Fruit fly (Drosophila melanogaster) Kc167 (cell line): ENCODE results near the gene Tspo.

Experiments used
- Myc ChIP-seq: fragments of >200 bp; optimal IDR thresholded peaks from 2 replicates; lab custom pipeline; 2017; ENCODE audit warnings: missing external identifiers
- Sin3A ChIP-seq: fragments of >200 bp; optimal IDR thresholded peaks from 2 replicates; lab custom pipeline; 2018; ENCODE audit warnings: missing external identifiers
- h ChIP-seq: fragments of >200 bp; optimal IDR thresholded peaks from 3 replicates; lab custom pipeline; 2018; ENCODE audit warnings: missing external identifiers
- insv ChIP-seq: fragments of >200 bp; optimal IDR thresholded peaks from 3 replicates; lab custom pipeline; 2018; ENCODE audit warnings: missing external identifiers
- psq ChIP-seq: fragments of >200 bp; optimal IDR thresholded peaks from 2 replicates; lab custom pipeline; 2017; ENCODE audit warnings: missing external identifiers
- ttk ChIP-seq: sonication (Bioruptor generic); optimal IDR thresholded peaks from 2 replicates; lab custom pipeline; 2017; ENCODE audit warnings: missing external identifiers

Gene Tspo

DNA sequence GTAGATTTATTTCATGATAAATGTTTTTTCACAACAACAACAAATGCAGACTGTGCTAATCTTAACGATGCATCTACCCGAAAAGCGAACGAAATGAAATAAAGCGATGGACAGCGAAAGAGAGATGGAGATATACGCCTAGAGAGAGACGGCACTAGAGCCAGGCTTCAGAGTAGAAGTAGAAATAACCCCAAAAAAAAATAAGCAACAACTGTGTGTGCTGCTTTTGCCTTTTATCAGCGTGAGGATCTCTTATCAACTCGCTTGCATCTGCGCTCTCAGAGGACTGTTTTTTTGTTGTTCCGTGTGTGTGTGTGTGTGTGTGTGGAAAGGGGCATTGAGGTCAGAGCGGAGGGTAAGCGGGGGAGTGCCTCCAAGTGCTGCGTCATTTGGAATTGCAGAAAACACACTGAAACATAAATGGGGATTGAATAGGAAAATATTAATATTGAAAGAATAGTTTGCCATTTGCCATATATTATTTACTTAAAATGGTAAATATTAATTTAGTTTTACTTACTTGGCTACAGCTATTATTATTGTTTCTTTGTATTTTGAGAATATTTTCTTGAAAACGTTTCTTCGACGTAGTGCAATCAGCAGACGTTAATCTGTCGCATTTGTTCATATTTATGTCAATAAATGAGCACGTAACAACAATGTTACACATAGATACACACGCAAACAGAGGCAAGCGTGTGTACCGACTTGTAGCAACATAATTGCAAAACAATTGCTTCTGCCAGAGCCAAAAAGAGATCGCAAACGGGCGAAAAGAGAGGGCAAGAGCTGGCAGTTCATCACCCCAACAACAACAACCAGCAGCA, 38.2 kb upstream of the Tspo start:
- TF ChIP-seq psq (lab: Kevin White, UChicago), result no peak
- no peak for TF ChIP-seq Sin3A (lab: Kevin White, UChicago)
- no peak for TF ChIP-seq h (lab: Kevin White, UChicago)
- TF ChIP-seq ttk (lab: Kevin White, UChicago), result no peak
- no peak for TF ChIP-seq insv (lab: Kevin White, UChicago)
- TF ChIP-seq Myc, result no peak

DNA sequence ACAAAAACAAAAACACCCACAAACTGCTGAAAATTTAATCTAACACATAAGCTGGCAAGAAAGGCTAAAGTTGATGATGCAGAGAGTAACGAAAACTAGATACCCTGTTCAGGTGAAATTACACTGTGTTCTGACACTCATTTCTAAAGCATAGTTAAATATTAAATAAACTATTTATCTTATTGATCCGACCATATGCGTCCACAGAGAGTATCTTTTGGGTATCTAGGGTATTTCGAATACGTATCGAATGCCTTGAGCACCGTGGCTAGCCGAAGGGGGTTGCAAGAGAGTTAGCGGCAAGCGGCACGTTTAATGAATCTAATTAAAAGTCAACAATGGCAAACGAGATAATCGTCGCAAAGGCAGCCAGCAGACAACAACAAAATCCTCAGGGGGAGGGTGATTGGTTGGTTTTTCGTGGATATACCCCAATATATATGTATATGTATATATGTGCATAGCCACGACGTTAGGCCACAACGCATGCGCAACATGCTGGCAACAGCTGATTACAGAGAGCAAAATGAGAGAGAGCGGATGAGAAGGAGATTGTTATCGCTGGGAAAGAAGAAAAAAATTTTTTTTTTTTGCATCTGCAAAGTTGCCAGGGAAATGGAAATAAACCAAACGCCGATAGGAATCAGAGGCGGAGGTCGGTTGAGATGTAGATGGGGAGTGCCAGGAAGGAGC, 37.3 kb upstream of the Tspo start:
- TF ChIP-seq ttk (lab: Kevin White, UChicago), result no peak
- no peak for TF ChIP-seq psq (lab: Kevin White, UChicago)
- TF ChIP-seq insv (lab: Kevin White, UChicago), result no peak
- no peak for TF ChIP-seq h (lab: Kevin White, UChicago)
- no peak for TF ChIP-seq Sin3A (lab: Kevin White, UChicago)
- TF ChIP-seq Myc, result no peak

DNA sequence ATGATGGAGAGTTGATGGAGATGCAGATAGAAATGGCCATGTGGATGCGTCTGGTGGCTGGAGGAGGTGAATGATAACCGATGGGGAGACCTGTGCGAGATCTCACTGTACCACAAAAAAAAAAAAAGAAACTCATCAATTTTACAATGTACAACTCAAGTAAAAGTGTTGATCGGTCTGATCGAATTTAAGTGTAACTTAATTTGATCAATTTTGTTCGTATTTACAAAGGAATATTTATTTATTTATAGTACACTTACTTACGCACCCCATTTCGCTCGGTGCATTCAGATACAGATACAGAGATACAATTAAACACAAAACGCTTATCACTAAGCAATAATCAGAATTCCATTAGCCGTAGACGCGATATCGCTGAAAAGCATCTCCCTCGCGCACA, 36.7 kb upstream of the Tspo start:
- TF ChIP-seq ttk (lab: Kevin White, UChicago), result no peak
- TF ChIP-seq insv (lab: Kevin White, UChicago), result no peak
- no peak for TF ChIP-seq psq (lab: Kevin White, UChicago)
- TF ChIP-seq Sin3A (lab: Kevin White, UChicago), result no peak
- TF ChIP-seq h (lab: Kevin White, UChicago), result no peak
- TF ChIP-seq Myc, result no peak

DNA sequence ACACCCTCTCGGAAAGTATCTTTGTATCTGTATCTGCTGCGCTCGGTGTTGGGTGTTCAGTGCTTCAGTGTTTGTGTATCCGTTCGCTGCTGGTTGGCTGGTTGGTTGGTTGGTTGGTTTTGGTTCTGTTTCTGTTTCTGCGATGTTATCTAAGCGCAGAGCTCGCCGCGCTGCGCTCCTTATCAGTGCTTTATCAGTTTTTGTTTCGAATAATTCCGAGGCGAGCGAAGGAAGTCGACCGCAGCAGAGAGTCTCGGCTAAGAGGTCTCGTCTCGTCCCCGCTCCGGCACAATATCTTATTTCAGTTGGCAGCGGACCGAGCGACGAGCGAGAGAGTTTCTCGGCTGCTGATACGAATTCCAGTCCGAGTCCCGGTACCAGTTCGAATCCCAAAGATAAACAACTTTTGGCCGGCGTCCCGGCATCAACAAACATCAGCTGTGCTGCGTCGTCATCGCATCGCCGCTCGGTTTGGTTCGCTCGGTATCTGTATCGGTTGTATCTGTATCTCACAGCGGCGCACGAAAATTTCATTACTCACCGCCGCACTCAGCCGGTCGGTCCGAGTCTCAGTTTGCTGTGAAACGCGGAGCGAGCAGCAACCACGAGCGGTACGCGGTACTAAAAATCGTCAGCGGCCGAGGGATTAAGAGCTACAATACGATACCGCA, 36.1 kb upstream of the Tspo start:
- no peak for TF ChIP-seq h (lab: Kevin White, UChicago)
- TF ChIP-seq insv (lab: Kevin White, UChicago), result no peak
- TF ChIP-seq psq (lab: Kevin White, UChicago), result no peak
- TF ChIP-seq Sin3A (lab: Kevin White, UChicago), result no peak
- TF ChIP-seq Myc, result no peak

DNA sequence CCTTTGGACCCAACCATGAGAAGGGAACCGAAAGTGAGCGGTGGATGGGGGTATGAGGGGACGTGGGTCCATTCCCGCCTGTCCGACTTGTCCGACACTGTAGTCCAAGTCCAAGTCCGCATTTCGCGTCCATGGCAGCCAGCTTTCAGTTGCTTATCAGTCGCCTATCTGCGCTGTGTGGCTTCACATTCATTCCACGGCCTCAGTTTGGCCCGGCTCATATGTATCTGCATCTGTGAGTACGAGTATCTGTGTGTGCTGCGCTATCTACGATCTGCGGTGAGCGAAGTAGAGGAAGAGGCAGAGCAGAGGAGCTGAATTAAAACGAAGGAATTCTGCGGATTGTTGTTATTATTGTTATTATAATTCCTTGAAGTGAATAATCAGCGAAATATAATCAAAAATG, 34.9 kb upstream of the Tspo start:
- no peak for TF ChIP-seq Myc
- TF ChIP-seq psq (lab: Kevin White, UChicago), result no peak
- TF ChIP-seq Sin3A (lab: Kevin White, UChicago), result no peak
- no peak for TF ChIP-seq ttk (lab: Kevin White, UChicago)
- no peak for TF ChIP-seq h (lab: Kevin White, UChicago)
- TF ChIP-seq insv (lab: Kevin White, UChicago), result no peak

DNA sequence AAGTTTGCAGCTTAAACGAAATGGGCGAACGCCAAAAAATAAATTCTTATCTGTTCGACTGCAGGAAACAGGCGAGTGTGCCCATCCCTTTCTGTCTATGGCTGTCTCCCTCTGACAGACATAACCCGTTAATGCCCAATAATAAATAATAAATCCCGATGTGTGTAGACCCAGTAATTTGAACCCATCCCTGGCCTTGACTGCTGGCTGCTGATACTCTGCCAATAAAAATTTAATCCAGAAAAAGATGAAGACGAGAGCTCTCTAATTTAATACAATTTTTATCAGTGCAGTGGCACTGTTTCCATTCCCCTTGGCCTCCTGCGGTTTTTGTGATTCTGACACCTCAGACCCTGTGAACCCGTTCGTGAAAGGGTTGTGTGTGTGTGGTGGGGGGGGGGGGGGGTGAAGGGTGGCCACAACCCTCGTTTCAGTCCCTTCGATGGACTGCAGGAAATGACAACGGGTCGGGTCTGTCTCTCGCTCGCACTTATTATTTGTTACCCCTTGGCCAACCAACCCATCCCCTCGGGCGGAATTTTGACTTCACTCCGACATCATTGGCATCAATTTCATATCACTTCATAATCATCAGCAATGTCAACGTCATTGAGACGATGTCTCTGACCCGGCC, 33.7 kb upstream of the Tspo start:
- TF ChIP-seq h (lab: Kevin White, UChicago), result no peak
- TF ChIP-seq Myc, result no peak
- TF ChIP-seq insv (lab: Kevin White, UChicago), result no peak
- TF ChIP-seq Sin3A (lab: Kevin White, UChicago), result no peak
- TF ChIP-seq ttk (lab: Kevin White, UChicago), result no peak
- no peak for TF ChIP-seq psq (lab: Kevin White, UChicago)

DNA sequence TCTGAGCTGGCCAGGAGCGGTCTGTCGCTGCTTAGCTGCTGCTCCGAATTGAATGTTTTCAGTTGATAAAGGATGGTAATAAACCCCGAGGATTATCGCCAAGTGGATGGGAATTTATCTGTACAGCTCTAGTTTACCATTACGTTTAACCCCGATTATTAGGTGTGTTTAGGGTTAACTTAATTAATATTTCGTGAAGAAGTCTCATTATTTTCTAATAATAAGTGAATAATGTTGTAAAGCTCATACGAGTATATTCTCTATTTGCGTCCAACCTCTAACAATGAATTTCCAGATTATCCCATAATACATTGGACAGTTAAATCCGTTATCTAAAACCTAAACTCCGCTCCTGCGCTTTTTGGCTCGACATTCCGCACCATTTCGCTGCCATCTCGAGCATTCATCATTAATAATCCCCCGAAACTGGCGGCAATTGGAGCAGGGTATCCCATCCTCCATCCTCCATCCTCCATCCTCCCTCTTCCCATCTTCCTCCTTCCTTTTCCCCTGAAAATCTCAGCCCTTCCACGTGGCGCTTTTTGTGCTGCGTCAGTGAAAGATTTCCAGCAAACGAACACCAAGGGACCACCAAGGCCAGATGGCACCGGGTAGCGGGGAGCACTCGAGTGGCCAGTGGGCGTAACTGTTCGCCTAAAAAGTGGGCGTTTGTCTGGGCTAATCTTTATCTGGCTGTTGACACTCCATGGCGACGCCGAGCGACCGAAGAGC, 33.1 kb upstream of the Tspo start:
- TF ChIP-seq psq (lab: Kevin White, UChicago), result no peak
- no peak for TF ChIP-seq Sin3A (lab: Kevin White, UChicago)
- TF ChIP-seq insv (lab: Kevin White, UChicago), result no peak
- no peak for TF ChIP-seq h (lab: Kevin White, UChicago)
- TF ChIP-seq ttk (lab: Kevin White, UChicago), result no peak
- TF ChIP-seq Myc, result no peak

DNA sequence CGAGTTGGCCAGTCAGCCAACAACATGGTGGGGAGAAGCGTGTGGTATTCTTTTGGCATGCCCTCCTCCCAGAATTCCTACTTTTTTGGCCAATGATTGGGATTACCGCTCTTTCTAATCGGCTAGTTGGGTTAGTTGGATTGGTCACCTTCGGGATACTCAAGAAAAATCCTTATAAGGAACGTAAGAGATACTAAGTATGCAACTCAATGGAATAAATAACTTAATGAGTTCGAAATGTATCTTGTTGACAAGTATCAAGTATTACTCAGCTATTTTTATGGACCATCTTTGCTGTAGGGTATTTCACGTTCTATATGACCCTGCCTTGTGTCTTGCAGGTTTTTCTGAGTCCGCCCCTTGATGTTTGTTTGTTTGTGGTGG, 32.5 kb upstream of the Tspo start:
- TF ChIP-seq h (lab: Kevin White, UChicago) (no peak), ttk (lab: Kevin White, UChicago) (no peak), Sin3A (lab: Kevin White, UChicago) (no peak), insv (lab: Kevin White, UChicago) (no peak), Myc (no peak), psq (lab: Kevin White, UChicago) (no peak)

DNA sequence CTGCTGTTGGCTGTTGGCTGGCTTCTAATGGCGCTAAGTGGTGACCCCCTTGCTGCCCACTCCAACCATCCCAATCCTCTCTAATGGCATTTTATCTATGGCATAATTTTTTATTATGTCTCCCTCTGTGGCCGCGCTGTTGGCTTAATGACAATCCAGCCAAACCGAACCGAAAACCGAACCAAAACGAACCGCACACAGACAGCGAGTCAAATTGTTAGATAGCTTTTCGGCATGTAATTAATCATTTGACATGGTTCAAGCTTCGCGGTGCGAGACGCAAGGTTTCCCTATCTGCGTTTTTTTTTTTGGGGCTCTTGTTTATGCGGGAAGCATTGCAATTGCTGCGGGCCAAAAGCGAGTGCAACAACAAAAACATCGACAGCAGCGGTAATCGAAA, 31.7 kb upstream of the Tspo start:
- no peak for TF ChIP-seq h (lab: Kevin White, UChicago)
- no peak for TF ChIP-seq insv (lab: Kevin White, UChicago)
- TF ChIP-seq Myc, result no peak
- no peak for TF ChIP-seq Sin3A (lab: Kevin White, UChicago)
- TF ChIP-seq psq (lab: Kevin White, UChicago), result no peak
- no peak for TF ChIP-seq ttk (lab: Kevin White, UChicago)

DNA sequence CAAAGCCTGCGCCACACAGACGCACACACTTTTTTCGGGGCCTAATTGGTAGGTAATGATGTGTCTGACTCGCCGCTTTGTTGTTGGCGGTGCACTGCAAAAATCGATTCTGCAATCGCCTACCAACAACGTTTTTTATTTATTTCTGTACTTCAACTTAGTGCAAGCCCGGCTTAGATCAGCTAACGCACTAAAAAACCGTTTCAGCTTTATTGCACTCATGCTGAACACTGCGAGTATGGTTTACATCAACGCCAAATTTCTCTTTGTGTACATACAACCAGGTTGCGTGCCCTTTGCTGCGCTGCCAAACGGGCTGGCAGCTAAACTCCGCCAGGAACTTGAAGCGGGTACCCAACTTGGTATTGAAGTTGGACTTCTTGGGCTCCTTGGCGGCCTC, 29.2 kb upstream of the Tspo start:
- TF ChIP-seq ttk (lab: Kevin White, UChicago) (no peak), Sin3A (lab: Kevin White, UChicago) (no peak), psq (lab: Kevin White, UChicago) (no peak), Myc (no peak), insv (lab: Kevin White, UChicago) (no peak), h (lab: Kevin White, UChicago) (no peak)
